Worm (Caenorhabditis elegans): ENCODE measurements around the gene F26H11.4.

The F26H11.4 gene

ce11 chrII:14404741-14405488 lies 3.5 kb upstream of the F26H11.4 start (continued):
- TF ChIP-seq nhr-102 (tag; optimal IDR thresholded peaks at IDR 0.05) = peak; percentile 91
- peak; percentile 89 for TF ChIP-seq hlh-30 (tag; optimal IDR thresholded peaks at IDR 0.05; ENCODE audit: insufficient read depth)
- peak; percentile 15 to 77 for TF ChIP-seq lsy-2 (tag; optimal IDR thresholded peaks at IDR 0.05)
- peak in 1 of 2 experiments; percentile 99 for TF ChIP-seq unc-62 (GFP tag; optimal IDR thresholded peaks at IDR 0.05 in 1 of 2)
- no peak for TF ChIP-seq unc-62 (tag; optimal IDR thresholded peaks at IDR 0.05)
- peak; percentile 61 for TF ChIP-seq hmg-1.1 (GFP tag; IDR thresholded peaks at IDR 0.05)
- TF ChIP-seq nhr-76 (tag; optimal IDR thresholded peaks at IDR 0.05) = no peak
- TF ChIP-seq mdl-1 (tag; optimal IDR thresholded peaks at IDR 0.05) = peak in 1 of 2 experiments; percentile 73
- peak; percentile 36 for TF ChIP-seq nhr-28 (tag; optimal IDR thresholded peaks at IDR 0.05)
- peak; percentile 76 for TF ChIP-seq T26A8.4 (GFP tag; IDR thresholded peaks at IDR 0.05)
- TF ChIP-seq fos-1 (tag; optimal IDR thresholded peaks at IDR 0.05) = no peak
- no peak for TF ChIP-seq ceh-28 (tag; optimal IDR thresholded peaks at IDR 0.05)
- peak; percentile 95 for TF ChIP-seq dve-1 (tag; optimal IDR thresholded peaks at IDR 0.05; ENCODE audit: insufficient read depth)
- no peak for TF ChIP-seq ZK337.2 (GFP tag; IDR thresholded peaks at IDR 0.05)
- no peak for TF ChIP-seq lir-3 (tag; optimal IDR thresholded peaks at IDR 0.05)
- no peak for TF ChIP-seq D1046.2 (GFP tag; IDR thresholded peaks at IDR 0.05)
- peak; percentile 96 for TF ChIP-seq hlh-11 (tag; optimal IDR thresholded peaks at IDR 0.05)
- no peak for TF ChIP-seq daf-12 (tag; optimal IDR thresholded peaks at IDR 0.05)
- TF ChIP-seq nhr-11 (tag; optimal IDR thresholded peaks at IDR 0.05) = no peak
- no peak for TF ChIP-seq Y48G9A.11 (GFP tag; IDR thresholded peaks at IDR 0.05)
- TF ChIP-seq mxl-2 (GFP tag; conservative IDR thresholded peaks at IDR 0.05) = no peak
- TF ChIP-seq pha-4 (GFP tag; IDR thresholded peaks at IDR 0.05) = peak; percentile 79
- TF ChIP-seq pha-4 (tag; optimal IDR thresholded peaks at IDR 0.05) = peak; percentile 56
- TF ChIP-seq nhr-41 (GFP tag; IDR thresholded peaks at IDR 0.05) = no peak
- TF ChIP-seq lin-15B (tag; optimal IDR thresholded peaks at IDR 0.05) = no peak
- peak; percentile 76; the same call in 1 of the 2 replicates for TF ChIP-seq nhr-42 (GFP tag; IDR thresholded peaks at IDR 0.05)
- no peak for TF ChIP-seq F26F4.8 (GFP tag; conservative IDR thresholded peaks at IDR 0.05)
- peak; percentile 98 for TF ChIP-seq aha-1 (tag)
- peak; percentile 78 for TF ChIP-seq nhr-6 (tag; optimal IDR thresholded peaks at IDR 0.05)
- TF ChIP-seq ceh-44 (GFP tag; IDR thresholded peaks at IDR 0.05) = no peak
- TF ChIP-seq F49E8.2 (tag; optimal IDR thresholded peaks at IDR 0.05; ENCODE audit: borderline replicate concordance) = no peak
- no peak for TF ChIP-seq pqm-1 (tag; optimal IDR thresholded peaks at IDR 0.05)
- TF ChIP-seq dmd-8 (GFP tag; IDR thresholded peaks at IDR 0.05) = no peak
- peak; percentile 90 for TF ChIP-seq set-16 (GFP tag; IDR thresholded peaks at IDR 0.05)
- TF ChIP-seq ceh-20 (GFP tag; IDR thresholded peaks at IDR 0.05) = 0 out of 2 replicates have a peak, but pooled peaks have one; percentile 34
- TF ChIP-seq snpc-1.2 (GFP tag; IDR thresholded peaks at IDR 0.05) = no peak
- no peak for TF ChIP-seq snpc-4 (tag; optimal IDR thresholded peaks at IDR 0.05)
- TF ChIP-seq Y75B8A.6 (GFP tag; IDR thresholded peaks at IDR 0.05) = no peak
- no peak for TF ChIP-seq lin-1 (GFP tag; IDR thresholded peaks at IDR 0.05)
- no peak for TF ChIP-seq egl-27 (tag; optimal IDR thresholded peaks at IDR 0.05)
- TF ChIP-seq ztf-11 (tag; optimal IDR thresholded peaks at IDR 0.05) = no peak
- no peak for TF ChIP-seq tag-97 (GFP tag; IDR thresholded peaks at IDR 0.05)
- TF ChIP-seq madf-5 (GFP tag; IDR thresholded peaks at IDR 0.05) = no peak
- TF ChIP-seq tra-1 (GFP tag; IDR thresholded peaks at IDR 0.05) = no peak
- TF ChIP-seq mep-1 (tag; optimal IDR thresholded peaks at IDR 0.05) = peak; percentile 87
- peak; percentile 81 for TF ChIP-seq nhr-48 (tag; optimal IDR thresholded peaks at IDR 0.05)
- no peak for TF ChIP-seq ceh-62 (tag; optimal IDR thresholded peaks at IDR 0.05)
- TF ChIP-seq saeg-2 (GFP tag; IDR thresholded peaks at IDR 0.05) = no peak
- TF ChIP-seq Y105C5A.15 (GFP tag; IDR thresholded peaks at IDR 0.05) = no peak
- TF ChIP-seq aly-2 (tag; optimal IDR thresholded peaks at IDR 0.05) = no peak
- TF ChIP-seq zfp-3 (GFP tag; conservative IDR thresholded peaks at IDR 0.05) = no peak
- no peak for TF ChIP-seq ZK546.5 (tag; optimal IDR thresholded peaks at IDR 0.05)
